Worm (Caenorhabditis elegans): ENCODE data around the gene F18G5.6.

DNA sequence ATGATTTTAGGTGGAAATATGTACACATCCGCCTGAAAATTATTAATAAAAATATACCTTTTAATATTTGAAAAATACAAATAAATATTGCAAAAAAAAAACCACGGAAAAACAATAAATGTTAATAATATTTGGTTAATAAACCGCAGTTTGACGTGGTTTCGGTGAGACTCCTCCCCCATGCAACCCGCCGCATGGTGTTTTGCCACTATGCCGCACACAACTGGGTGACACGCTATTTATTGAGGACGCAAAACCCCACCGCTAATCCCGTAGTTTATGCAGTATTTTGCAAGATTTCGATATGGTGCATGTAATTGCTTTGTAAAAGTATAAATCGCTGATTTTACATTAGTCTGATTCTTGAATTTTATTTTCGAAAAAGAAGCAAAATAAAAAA is 32.5 kb upstream of the F18G5.6 start, which contains the start of gene gly-13:
- TF ChIP-seq W03F9.2 (tag; optimal IDR thresholded peaks at IDR 0.05) (no peak), him-1 (tag; optimal IDR thresholded peaks at IDR 0.05) (no peak), dao-5 (tag; optimal IDR thresholded peaks at IDR 0.05) (no peak)
